Worm (Caenorhabditis elegans): Measurements from ENCODE around the gene H23L24.1.

- TF ChIP-seq ama-1 (optimal IDR thresholded peaks at IDR 0.05), result no peak
- TF ChIP-seq ama-1 (GFP tag; optimal IDR thresholded peaks at IDR 0.05), result no peak
- no peak for TF ChIP-seq F57A8.1 (GFP tag; optimal IDR thresholded peaks at IDR 0.05)
- TF ChIP-seq rpc-1 (optimal IDR thresholded peaks at IDR 0.05), result no peak
- TF ChIP-seq rpc-1 (tag; optimal IDR thresholded peaks at IDR 0.05), result no peak
- no peak for TF ChIP-seq ceh-58 (GFP tag; IDR thresholded peaks at IDR 0.05)
- TF ChIP-seq nfya-1 (tag; optimal IDR thresholded peaks at IDR 0.05; ENCODE audit: borderline replicate concordance, insufficient read depth), result no peak
- TF ChIP-seq B0336.3 (GFP tag; IDR thresholded peaks at IDR 0.05), result no peak
- no peak for TF ChIP-seq efl-1 (GFP tag; optimal IDR thresholded peaks at IDR 0.05)
- no peak for TF ChIP-seq unc-62 (GFP tag; optimal IDR thresholded peaks at IDR 0.05)
- TF ChIP-seq akir-1 (GFP tag; optimal IDR thresholded peaks at IDR 0.05), result no peak
- TF ChIP-seq lin-26 (GFP tag; IDR thresholded peaks at IDR 0.05), result no peak
Observed at ce11 chrIV:8725345-8725744, 7.1 kb downstream of the H23L24.1 start, which contains the start of gene pgm-3.

All from whole organism, young adult.